Fruit fly (Drosophila melanogaster): Measurements from ENCODE around the gene VhaAC39-2.

- TF ChIP-seq psq (optimal IDR thresholded peaks at IDR 0.05) (no peak), Myc (optimal IDR thresholded peaks at IDR 0.05) (no peak), insv (optimal IDR thresholded peaks at IDR 0.05) (no peak)
Measured at dm6 chr3R:23207254-23207653, 48.1 kb upstream of the VhaAC39-2 start.
